Fruit fly (Drosophila melanogaster) whole organism, embryonic: Measurements from ENCODE around the gene CG34296.

Source experiments
- Antp ChIP-seq: fragments of 200-800 bp; sonication (Bioruptor generic); optimal IDR thresholded peaks from 3 replicates; lab custom pipeline; 2016; ENCODE audit warnings: missing biosample characterization, missing genetic modification characterization
- CG10147 ChIP-seq: fragments of 200-800 bp; sonication (Bioruptor generic); optimal IDR thresholded peaks from 2 replicates; lab custom pipeline; 2019; ENCODE audit warnings: missing biosample characterization, mild to moderate bottlenecking, missing genetic modification characterization, moderate library complexity
- CG10366 ChIP-seq: fragments of 200-800 bp; sonication (Bioruptor generic); IDR thresholded peaks from 2 replicates; pipeline ENCODE4 v1.3.6; 2022; ENCODE audit warnings: missing biosample characterization, missing genetic modification characterization
- CG10543 ChIP-seq: fragments of 200-800 bp; sonication (Bioruptor generic); optimal IDR thresholded peaks from 3 replicates; lab custom pipeline; 2017; ENCODE audit warnings: missing biosample characterization, mild to moderate bottlenecking, missing genetic modification characterization, moderate library complexity
- CG11247 ChIP-seq: fragments of 200-800 bp; sonication (Bioruptor generic); IDR thresholded peaks from 2 replicates; pipeline ENCODE4 v1.3.6; 2022; ENCODE audit warnings: missing biosample characterization, missing genetic modification characterization
- CG13123 ChIP-seq: fragments of 200-800 bp; sonication (Bioruptor generic); optimal IDR thresholded peaks from 2 replicates; lab custom pipeline; 2016; ENCODE audit warnings: missing biosample characterization, missing genetic modification characterization
- CG15696 ChIP-seq: fragments of 200-800 bp; sonication (Bioruptor generic); optimal IDR thresholded peaks from 2 replicates; lab custom pipeline; 2019; ENCODE audit warnings: missing biosample characterization, mild to moderate bottlenecking, missing genetic modification characterization, moderate library complexity
- CG1647 ChIP-seq: fragments of 200-800 bp; sonication (Bioruptor generic); optimal IDR thresholded peaks from 3 replicates; lab custom pipeline; 2016; ENCODE audit warnings: missing biosample characterization, missing genetic modification characterization
- CG16815 ChIP-seq: fragments of 200-800 bp; sonication (Bioruptor generic); optimal IDR thresholded peaks from 3 replicates; lab custom pipeline; 2017; ENCODE audit warnings: missing biosample characterization, mild to moderate bottlenecking, missing genetic modification characterization
- CG17612 ChIP-seq: fragments of 200-800 bp; sonication (Bioruptor generic); IDR thresholded peaks from 2 replicates; pipeline ENCODE4 v1.3.6; 2022; ENCODE audit warnings: missing biosample characterization, missing genetic modification characterization
- CG18599 ChIP-seq: fragments of 200-800 bp; sonication (Bioruptor generic); optimal IDR thresholded peaks from 3 replicates; lab custom pipeline; 2017; ENCODE audit warnings: missing biosample characterization, missing genetic modification characterization, mild to moderate bottlenecking, moderate library complexity, missing genetic modification reagents
- CG2129 ChIP-seq: fragments of 200-800 bp; sonication (Bioruptor generic); IDR thresholded peaks from 2 replicates; pipeline ENCODE4 v1.3.6; 2022; ENCODE audit warnings: missing biosample characterization, missing genetic modification characterization; ENCODE audit not compliant: partially characterized antibody
- CG2712 ChIP-seq: fragments of 200-800 bp; optimal IDR thresholded peaks from 3 replicates; lab custom pipeline; 2019; ENCODE audit warnings: missing biosample characterization, mild to moderate bottlenecking, missing genetic modification characterization, moderate library complexity
- CG31441 ChIP-seq: fragments of 200-800 bp; sonication (Bioruptor generic); IDR thresholded peaks from 2 replicates; pipeline ENCODE4 v1.3.6; 2022; ENCODE audit warnings: missing biosample characterization, missing genetic modification characterization
- CG33213 ChIP-seq: fragments of 200-800 bp; sonication (Bioruptor generic); optimal IDR thresholded peaks from 3 replicates; lab custom pipeline; 2016; ENCODE audit warnings: missing biosample characterization, missing genetic modification characterization
- CG3726 ChIP-seq: fragments of 200-800 bp; sonication (Bioruptor generic); IDR thresholded peaks from 3 replicates; pipeline ENCODE4, ENCODE4 v1.3.6; 2022; ENCODE audit warnings: missing biosample characterization, missing genetic modification characterization
- CG6254 ChIP-seq: fragments of 200-800 bp; sonication (Bioruptor generic); optimal IDR thresholded peaks from 3 replicates; lab custom pipeline; 2017; ENCODE audit warnings: mild to moderate bottlenecking, missing biosample characterization, missing genetic modification reagents, missing genetic modification characterization
- CG7357 ChIP-seq: fragments of 200-800 bp; sonication (Bioruptor generic); IDR thresholded peaks from 3 replicates; pipeline ENCODE4 v1.3.6; 2022; ENCODE audit warnings: missing biosample characterization, missing genetic modification characterization
- CG8944 ChIP-seq: fragments of 200-800 bp; sonication (Bioruptor generic); optimal IDR thresholded peaks from 3 replicates; lab custom pipeline; 2016; ENCODE audit warnings: missing biosample characterization, missing genetic modification characterization
- CkIIα-i1 ChIP-seq: fragments of 200-800 bp; sonication (Bioruptor generic); IDR thresholded peaks from 2 replicates; pipeline ENCODE4 v1.3.6; 2022; ENCODE audit warnings: missing biosample characterization, missing genetic modification characterization
- Doc3 ChIP-seq: fragments of 200-800 bp; sonication (Bioruptor generic); IDR thresholded peaks from 3 replicates; pipeline ENCODE4 v1.3.6; 2022; ENCODE audit warnings: missing biosample characterization, missing genetic modification characterization; ENCODE audit not compliant: partially characterized antibody
- Ets97D ChIP-seq: fragments of 200-800 bp; sonication (Bioruptor generic); optimal IDR thresholded peaks from 3 replicates; lab custom pipeline; 2016; ENCODE audit warnings: missing biosample characterization, missing genetic modification characterization
- Hey ChIP-seq: fragments of 200-800 bp; sonication (Bioruptor generic); optimal IDR thresholded peaks from 3 replicates; lab custom pipeline; 2018; ENCODE audit warnings: missing biosample characterization, mild to moderate bottlenecking, missing genetic modification characterization
- Hr78 ChIP-seq, 2 experiments: fragments of 200-800 bp in 1 of 2; fragments of >200 bp in 1 of 2; sonication (Bioruptor generic) in 1 of 2; optimal IDR thresholded peaks; 2 replicates each; lab custom pipeline; 2017 to 2019; ENCODE audit warnings: missing biosample characterization in 2 of 2, missing genetic modification characterization in 2 of 2, mild to moderate bottlenecking in 1 of 2, moderate library complexity in 1 of 2
- Optix ChIP-seq: fragments of 200-800 bp; sonication (Bioruptor generic); IDR thresholded peaks from 3 replicates; pipeline ENCODE4 v1.3.6; 2022; ENCODE audit warnings: missing biosample characterization, missing genetic modification characterization
- PHDP ChIP-seq: fragments of 200-800 bp; sonication (Bioruptor generic); optimal IDR thresholded peaks from 3 replicates; lab custom pipeline; 2018; ENCODE audit warnings: missing biosample characterization, mild to moderate bottlenecking, missing genetic modification characterization, moderate library complexity
- Rx ChIP-seq: fragments of 200-800 bp; sonication (Bioruptor generic); IDR thresholded peaks from 2 replicates; pipeline ENCODE4 v1.3.6; 2022; ENCODE audit warnings: missing biosample characterization, missing genetic modification characterization
- Sox100B ChIP-seq: fragments of 200-800 bp; sonication (Bioruptor generic); optimal IDR thresholded peaks from 3 replicates; lab custom pipeline; 2018; ENCODE audit warnings: missing biosample characterization, mild to moderate bottlenecking, missing genetic modification characterization
- Vsx1 ChIP-seq: fragments of 200-800 bp; sonication (Bioruptor generic); optimal IDR thresholded peaks from 2 replicates; lab custom pipeline; 2017; ENCODE audit warnings: missing biosample characterization, mild to moderate bottlenecking, missing genetic modification characterization, missing genetic modification reagents
- ase ChIP-seq: fragments of 200-800 bp; sonication (Bioruptor generic); IDR thresholded peaks from 3 replicates; pipeline ENCODE4 v1.3.6; 2022; ENCODE audit warnings: missing biosample characterization, missing genetic modification characterization
- btn ChIP-seq: fragments of 200-800 bp; sonication (Bioruptor generic); optimal IDR thresholded peaks from 2 replicates; lab custom pipeline; 2016; ENCODE audit warnings: missing biosample characterization, missing genetic modification characterization
- chif ChIP-seq, 2 experiments: fragments of 200-800 bp; sonication (Bioruptor generic); optimal IDR thresholded peaks; 3 replicates each; lab custom pipeline; 2016; ENCODE audit warnings: missing biosample characterization in 2 of 2, missing genetic modification characterization in 2 of 2
- chinmo ChIP-seq: fragments of 200-800 bp; sonication (Bioruptor generic); IDR thresholded peaks from 4 replicates; pipeline ENCODE4 v1.3.6; 2022; ENCODE audit warnings: missing biosample characterization, missing genetic modification characterization; ENCODE audit not compliant: partially characterized antibody
- chn ChIP-seq: fragments of 200-800 bp; sonication (Bioruptor generic); optimal IDR thresholded peaks from 2 replicates; lab custom pipeline; 2016; ENCODE audit warnings: missing biosample characterization, missing genetic modification characterization
- corto ChIP-seq: fragments of 200-800 bp; sonication (Bioruptor generic); optimal IDR thresholded peaks from 2 replicates; lab custom pipeline; 2016; ENCODE audit warnings: missing biosample characterization, mild to moderate bottlenecking, missing genetic modification characterization, moderate library complexity
- dan ChIP-seq: fragments of 200-800 bp; sonication (Bioruptor generic); IDR thresholded peaks from 2 replicates; pipeline ENCODE4 v1.3.6; 2022; ENCODE audit warnings: missing biosample characterization, missing genetic modification characterization
- danr ChIP-seq: fragments of 200-800 bp; sonication (Bioruptor generic); IDR thresholded peaks from 2 replicates; pipeline ENCODE4 v1.3.6; 2022; ENCODE audit warnings: missing biosample characterization, missing genetic modification characterization
- hkb ChIP-seq, 2 experiments: fragments of 200-800 bp in 1 of 2; fragments of >200 bp in 1 of 2; sonication (Bioruptor generic) in 1 of 2; IDR thresholded peaks in 1 of 2; optimal IDR thresholded peaks in 1 of 2; 2 replicates each; pipeline versions ENCODE4 v1.3.6 to Lab custom; 2017 to 2022; ENCODE audit warnings: missing biosample characterization in 1 of 2, missing genetic modification characterization in 1 of 2
- inv ChIP-seq: fragments of 200-800 bp; sonication (Bioruptor generic); IDR thresholded peaks from 2 replicates; pipeline ENCODE4 v1.3.6; 2022; ENCODE audit warnings: missing biosample characterization, missing genetic modification characterization; ENCODE audit not compliant: partially characterized antibody
- kay ChIP-seq: fragments of 200-800 bp; sonication (Bioruptor generic); optimal IDR thresholded peaks from 2 replicates; lab custom pipeline; 2016; ENCODE audit warnings: missing biosample characterization, missing genetic modification characterization
- lbe ChIP-seq: fragments of 200-800 bp; sonication (Bioruptor generic); optimal IDR thresholded peaks from 2 replicates; lab custom pipeline; 2016; ENCODE audit warnings: missing biosample characterization, mild to moderate bottlenecking, missing genetic modification characterization
- lola ChIP-seq, 3 experiments: fragments of >200 bp in 2 of 3; fragments of 200-800 bp in 1 of 3; sonication (Bioruptor generic) in 1 of 3; optimal IDR thresholded peaks; 2 replicates each; lab custom pipeline; 2017 to 2019; ENCODE audit warnings: missing biosample characterization in 3 of 3, missing genetic modification characterization in 3 of 3, mild to moderate bottlenecking in 1 of 3, moderate library complexity in 1 of 3
- nmo ChIP-seq: fragments of 200-800 bp; sonication (Bioruptor generic); optimal IDR thresholded peaks from 2 replicates; lab custom pipeline; 2018; ENCODE audit warnings: missing biosample characterization, mild to moderate bottlenecking, missing genetic modification characterization, moderate library complexity
- org-1 ChIP-seq: fragments of 200-800 bp; sonication (Bioruptor generic); optimal IDR thresholded peaks from 2 replicates; lab custom pipeline; 2017; ENCODE audit warnings: missing biosample characterization, missing genetic modification characterization
- pum ChIP-seq: fragments of 200-800 bp; sonication (Bioruptor generic); optimal IDR thresholded peaks from 2 replicates; lab custom pipeline; 2016; ENCODE audit warnings: missing biosample characterization, missing genetic modification characterization
- sob ChIP-seq: fragments of 200-800 bp; sonication (Bioruptor generic); IDR thresholded peaks from 2 replicates; pipeline ENCODE4 v1.3.6; 2022; ENCODE audit warnings: missing biosample characterization, missing genetic modification characterization
- sug ChIP-seq: fragments of 200-800 bp; optimal IDR thresholded peaks from 2 replicates; lab custom pipeline; 2019; ENCODE audit warnings: missing biosample characterization, mild to moderate bottlenecking, missing genetic modification characterization, moderate library complexity
- tap ChIP-seq: fragments of 200-800 bp; optimal IDR thresholded peaks from 3 replicates; lab custom pipeline; 2019; ENCODE audit warnings: missing biosample characterization, mild to moderate bottlenecking, missing genetic modification characterization, moderate library complexity
- zen2 ChIP-seq: fragments of 200-800 bp; sonication (Bioruptor generic); IDR thresholded peaks from 3 replicates; pipeline ENCODE4 v1.3.6; 2022; ENCODE audit warnings: missing biosample characterization, missing genetic modification characterization; ENCODE audit not compliant: partially characterized antibody

The CG34296 gene

DNA sequence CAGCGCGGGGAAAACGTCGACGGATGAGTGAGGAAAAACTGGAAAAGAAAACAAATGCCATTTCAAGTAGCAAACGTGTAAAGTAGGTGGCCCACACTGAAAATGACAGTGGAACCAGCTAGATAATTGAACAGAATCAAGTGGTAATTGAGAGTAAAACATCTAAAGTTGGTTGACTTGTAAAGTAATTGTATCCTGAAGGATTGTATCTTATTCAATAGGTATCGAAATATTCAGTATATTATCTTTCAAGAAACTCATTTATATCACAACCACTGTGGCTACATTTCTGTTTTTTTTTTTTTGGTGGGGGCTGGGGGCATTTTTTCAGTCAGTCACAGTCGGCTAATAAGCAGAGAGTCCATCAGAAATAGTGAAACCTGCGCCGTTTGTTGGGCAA is 23.1 kb upstream of the CG34296 start (continued):
- TF ChIP-seq Hr78 (GFP tag; optimal IDR thresholded peaks at IDR 0.05; lab: Kevin White, UChicago) (peak in 1 of 2 experiments; percentile 41), chif (GFP tag; optimal IDR thresholded peaks at IDR 0.05; lab: Kevin White, UChicago) (peak in 1 of 2 experiments; percentile 16), CG8944 (GFP tag; lab: Kevin White, UChicago) (no peak), CG10366 (GFP tag; lab: Robert Waterston, UW) (peak; percentile 35; the same call in 1 of the 2 replicates), CG16815 (GFP tag; lab: Kevin White, UChicago) (no peak), Vsx1 (GFP tag; lab: Kevin White, UChicago) (no peak), chn (GFP tag; lab: Kevin White, UChicago) (no peak), CG11247 (GFP tag; lab: Robert Waterston, UW) (0 out of 2 replicates have a peak, but pooled peaks have one; percentile 6), CG2712 (tag; lab: Kevin White, UChicago) (peak; percentile 78), CG2129 (no peak), CG1647 (GFP tag; lab: Kevin White, UChicago) (no peak), CG31441 (peak; percentile 66), Rx (no peak; the same call in 1 of the 2 replicates), lola (GFP tag; optimal IDR thresholded peaks at IDR 0.05; lab: Kevin White, UChicago) (no peak), danr (GFP tag; lab: Robert Waterston, UW) (peak; percentile 52; the same call in 1 of the 2 replicates), CG10147 (no peak), tap (no peak), CG15696 (tag; lab: Kevin White, UChicago) (no peak), Optix (GFP tag; lab: Robert Waterston, UW) (peak; percentile 27; the same call in 1 of the 3 replicates), corto (no peak), CG7357 (peak; percentile 58; the same call in 2 of the 3 replicates), chinmo (GFP tag; lab: Robert Waterston, UW) (no peak), Sox100B (GFP tag; lab: Kevin White, UChicago) (no peak), lbe (no peak), btn (GFP tag; lab: Kevin White, UChicago) (no peak), CG10543 (no peak), CG18599 (GFP tag; lab: Kevin White, UChicago) (no peak), sug (tag; lab: Kevin White, UChicago) (no peak), pum (GFP tag; lab: Kevin White, UChicago) (peak; percentile 60), inv (GFP tag; lab: Robert Waterston, UW) (no peak), kay (GFP tag; lab: Kevin White, UChicago) (no peak), dan (GFP tag; lab: Robert Waterston, UW) (peak; percentile 65; the same call in 1 of the 2 replicates), Hey (tag; lab: Kevin White, UChicago) (no peak), CG33213 (GFP tag; lab: Kevin White, UChicago) (no peak), CG17612 (GFP tag; lab: Robert Waterston, UW) (no peak), PHDP (no peak), Ets97D (GFP tag; lab: Kevin White, UChicago) (no peak), hkb (optimal IDR thresholded peaks at IDR 0.05; lab: Kevin White, UChicago) (no peak), hkb (GFP tag; IDR thresholded peaks at IDR 0.05; lab: Robert Waterston, UW) (peak; percentile 49), zen2 (GFP tag; lab: Robert Waterston, UW) (no peak), Doc3 (no peak), CG6254 (no peak), sob (no peak), CkIIα-i1 (GFP tag; lab: Robert Waterston, UW) (no peak), CG3726 (GFP tag; lab: Robert Waterston, UW) (0 out of 3 replicates have a peak, but pooled peaks have one; percentile 49), org-1 (GFP tag; lab: Kevin White, UChicago) (peak; percentile 3), CG13123 (no peak), Antp (GFP tag; lab: Kevin White, UChicago) (peak; percentile 59), nmo (GFP tag; lab: Kevin White, UChicago) (peak; percentile 69), ase (GFP tag; lab: Robert Waterston, UW) (0 out of 3 replicates have a peak, but pooled peaks have one; percentile 19)
